Worm (Caenorhabditis elegans) whole organism, L3 larva: ENCODE results near the gene Y47D7A.2.

Experiments
- R02D3.7 ChIP-seq: fragments of 150-350 bp; optimal IDR thresholded peaks from 2 replicates; lab custom pipeline; 2014; ENCODE audit warnings: missing biosample characterization, missing genetic modification characterization
- ama-1 ChIP-seq: fragments of 150-350 bp; optimal IDR thresholded peaks from 2 replicates; lab custom pipeline; 2018
- ceh-9 ChIP-seq: sonication (generic microtip); optimal IDR thresholded peaks from 2 replicates; lab custom pipeline; 2018; ENCODE audit warnings: missing biosample characterization, missing genetic modification characterization
- egl-27 ChIP-seq: sonication (generic microtip); optimal IDR thresholded peaks from 4 replicates; lab custom pipeline; 2017; ENCODE audit warnings: missing biosample characterization, missing genetic modification reagents, missing genetic modification characterization
- elt-2 ChIP-seq: sonication (generic microtip); optimal IDR thresholded peaks from 2 replicates; lab custom pipeline; 2016; ENCODE audit warnings: missing genetic modification reagents, mild to moderate bottlenecking, missing genetic modification characterization, missing compliant biosample characterization
- nhr-11 ChIP-seq: fragments of 150-350 bp; optimal IDR thresholded peaks from 2 replicates; lab custom pipeline; 2014; ENCODE audit warnings: missing biosample characterization, missing genetic modification characterization
- nhr-28 ChIP-seq: fragments of 150-350 bp; optimal IDR thresholded peaks from 2 replicates; lab custom pipeline; 2014; ENCODE audit warnings: missing biosample characterization, missing genetic modification characterization
- pha-4 ChIP-seq: fragments of 150-350 bp; optimal IDR thresholded peaks from 2 replicates; lab custom pipeline; 2014; ENCODE audit warnings: missing biosample characterization, missing genetic modification reagents, missing genetic modification characterization
- pqm-1 ChIP-seq: fragments of 150-350 bp; optimal IDR thresholded peaks from 2 replicates; lab custom pipeline; 2017; ENCODE audit warnings: missing biosample characterization, missing genetic modification characterization, inconsistent platforms
- sea-2 ChIP-seq: fragments of 150-350 bp; sonication (generic microtip); optimal IDR thresholded peaks from 4 replicates; lab custom pipeline; 2014; ENCODE audit warnings: missing biosample characterization, missing genetic modification reagents, missing genetic modification characterization

ce11 chrV:4400118-4400517 lies 20.0 kb upstream of the Y47D7A.2 start, which contains the start of gene F13A2.4:
- TF ChIP-seq nhr-28 (no peak), pha-4 (tag; lab: Kevin White, UChicago) (no peak), nhr-11 (no peak), ama-1 (lab: Kevin White, UChicago) (no peak), ceh-9 (tag; lab: Kevin White, UChicago) (no peak), R02D3.7 (tag; lab: Kevin White, UChicago) (no peak), elt-2 (tag; lab: Kevin White, UChicago) (no peak), egl-27 (tag; lab: Kevin White, UChicago) (no peak), pqm-1 (tag; lab: Kevin White, UChicago) (no peak), sea-2 (GFP tag; lab: Kevin White, UChicago) (no peak)
